Fruit fly (Drosophila melanogaster): ENCODE measurements around the gene nudC.

dm6 chr3L:16762203-16762997, 42.4 kb upstream of the nudC start:
- no peak for TF ChIP-seq insv (optimal IDR thresholded peaks at IDR 0.05)
- no peak for TF ChIP-seq ttk (optimal IDR thresholded peaks at IDR 0.05)
- TF ChIP-seq psq (optimal IDR thresholded peaks at IDR 0.05): no peak
- no peak for TF ChIP-seq Sin3A (optimal IDR thresholded peaks at IDR 0.05)
- no peak for TF ChIP-seq h (optimal IDR thresholded peaks at IDR 0.05)
- TF ChIP-seq Myc (optimal IDR thresholded peaks at IDR 0.05): no peak
